Worm (Caenorhabditis elegans) whole organism, L3 larva: ENCODE results near the gene B0034.5.

ENCODE experiments used
- R02D3.7 ChIP-seq: fragments of 150-350 bp; optimal IDR thresholded peaks from 2 replicates; lab custom pipeline; 2014; ENCODE audit warnings: missing biosample characterization, missing genetic modification characterization
- ZK546.5 ChIP-seq: sonication (generic microtip); optimal IDR thresholded peaks from 2 replicates; lab custom pipeline; 2017; ENCODE audit warnings: missing biosample characterization, missing genetic modification characterization
- aly-2 ChIP-seq: fragments of 150-350 bp; optimal IDR thresholded peaks from 2 replicates; lab custom pipeline; 2014; ENCODE audit warnings: missing biosample characterization, missing genetic modification characterization
- ama-1 ChIP-seq: fragments of 150-350 bp; optimal IDR thresholded peaks from 2 replicates; lab custom pipeline; 2018
- ceh-16 ChIP-seq: sonication (generic microtip); optimal IDR thresholded peaks from 2 replicates; lab custom pipeline; 2017; ENCODE audit warnings: missing biosample characterization, missing genetic modification characterization
- ceh-28 ChIP-seq: fragments of 150-350 bp; optimal IDR thresholded peaks from 2 replicates; lab custom pipeline; 2014; ENCODE audit warnings: missing biosample characterization, missing genetic modification reagents, missing genetic modification characterization
- ceh-82 ChIP-seq: fragments of 150-350 bp; optimal IDR thresholded peaks from 2 replicates; lab custom pipeline; 2014; ENCODE audit warnings: missing biosample characterization, missing genetic modification characterization
- ceh-9 ChIP-seq: sonication (generic microtip); optimal IDR thresholded peaks from 2 replicates; lab custom pipeline; 2018; ENCODE audit warnings: missing biosample characterization, missing genetic modification characterization
- daf-12 ChIP-seq: fragments of 150-350 bp; optimal IDR thresholded peaks from 2 replicates; lab custom pipeline; 2014; ENCODE audit warnings: missing biosample characterization, missing genetic modification reagents, missing genetic modification characterization
- egl-27 ChIP-seq: sonication (generic microtip); optimal IDR thresholded peaks from 4 replicates; lab custom pipeline; 2017; ENCODE audit warnings: missing biosample characterization, missing genetic modification reagents, missing genetic modification characterization
- egl-5 ChIP-seq: fragments of 150-350 bp; optimal IDR thresholded peaks from 2 replicates; lab custom pipeline; 2017; ENCODE audit warnings: missing biosample characterization, missing genetic modification reagents, missing genetic modification characterization, inconsistent platforms
- elt-1 ChIP-seq: fragments of 150-350 bp; optimal IDR thresholded peaks from 2 replicates; lab custom pipeline; 2014; ENCODE audit warnings: missing biosample characterization, missing genetic modification characterization
- elt-2 ChIP-seq: sonication (generic microtip); optimal IDR thresholded peaks from 2 replicates; lab custom pipeline; 2016; ENCODE audit warnings: missing genetic modification reagents, mild to moderate bottlenecking, missing genetic modification characterization, missing compliant biosample characterization
- elt-3 ChIP-seq, 3 experiments: fragments of 150-350 bp in 1 of 3; sonication (generic microtip) in 2 of 3; optimal IDR thresholded peaks; 2 replicates in 2 of 3; 4 replicates in 1 of 3; lab custom pipeline; 2014 to 2017; ENCODE audit warnings: missing biosample characterization in 3 of 3, missing genetic modification characterization in 3 of 3
- eor-1 ChIP-seq, 2 experiments: fragments of 150-350 bp; optimal IDR thresholded peaks; 2 replicates each; lab custom pipeline; 2014 to 2018; ENCODE audit warnings: missing biosample characterization in 2 of 2, missing genetic modification characterization in 2 of 2
- fkh-10 ChIP-seq: sonication (generic microtip); optimal IDR thresholded peaks from 2 replicates; lab custom pipeline; 2017; ENCODE audit warnings: missing biosample characterization, missing genetic modification reagents, missing genetic modification characterization
- fkh-2 ChIP-seq: fragments of 150-350 bp; optimal IDR thresholded peaks from 2 replicates; lab custom pipeline; 2014; ENCODE audit warnings: missing biosample characterization, missing genetic modification reagents, missing genetic modification characterization
- fos-1 ChIP-seq: fragments of 150-350 bp; optimal IDR thresholded peaks from 2 replicates; lab custom pipeline; 2014; ENCODE audit warnings: missing biosample characterization, missing genetic modification characterization
- hmg-11 ChIP-seq: sonication (generic microtip); optimal IDR thresholded peaks from 2 replicates; lab custom pipeline; 2016; ENCODE audit warnings: missing genetic modification characterization, missing compliant biosample characterization
- jun-1 ChIP-seq: fragments of 150-350 bp; optimal IDR thresholded peaks from 2 replicates; lab custom pipeline; 2014; ENCODE audit warnings: missing biosample characterization, missing genetic modification reagents, missing genetic modification characterization
- lin-15B ChIP-seq: fragments of 150-350 bp; optimal IDR thresholded peaks from 2 replicates; lab custom pipeline; 2014; ENCODE audit warnings: missing biosample characterization, missing genetic modification characterization
- lin-39 ChIP-seq: fragments of 150-350 bp; optimal IDR thresholded peaks from 2 replicates; lab custom pipeline; 2018; ENCODE audit warnings: missing biosample characterization, missing genetic modification reagents, missing genetic modification characterization
- lsy-12 ChIP-seq: sonication (generic microtip); optimal IDR thresholded peaks from 2 replicates; lab custom pipeline; 2016; ENCODE audit warnings: mild to moderate bottlenecking, missing genetic modification characterization, missing compliant biosample characterization
- mdl-1 ChIP-seq: fragments of 150-350 bp; optimal IDR thresholded peaks from 2 replicates; lab custom pipeline; 2014; ENCODE audit warnings: missing biosample characterization, missing genetic modification characterization
- mml-1 ChIP-seq: fragments of 150-350 bp; sonication (generic microtip); optimal IDR thresholded peaks from 3 replicates; lab custom pipeline; 2014; ENCODE audit warnings: missing biosample characterization, missing genetic modification characterization
- nfya-1 ChIP-seq: sonication (generic microtip); optimal IDR thresholded peaks from 2 replicates; lab custom pipeline; 2017; ENCODE audit warnings: missing genetic modification characterization, mild to moderate bottlenecking, missing compliant biosample characterization, antibody characterized with exemption, moderate library complexity; ENCODE audit not compliant: insufficient read depth
- nhr-11 ChIP-seq: fragments of 150-350 bp; optimal IDR thresholded peaks from 2 replicates; lab custom pipeline; 2014; ENCODE audit warnings: missing biosample characterization, missing genetic modification characterization
- nhr-12 ChIP-seq: fragments of 150-350 bp; optimal IDR thresholded peaks from 2 replicates; lab custom pipeline; 2014; ENCODE audit warnings: missing biosample characterization, missing genetic modification characterization
- nhr-23 ChIP-seq: fragments of 150-350 bp; optimal IDR thresholded peaks from 2 replicates; lab custom pipeline; 2014; ENCODE audit warnings: missing biosample characterization, missing genetic modification reagents, missing genetic modification characterization
- nhr-237 ChIP-seq: fragments of 150-350 bp; optimal IDR thresholded peaks from 2 replicates; lab custom pipeline; 2014; ENCODE audit warnings: missing biosample characterization, missing genetic modification characterization
- nhr-25 ChIP-seq: sonication (generic microtip); optimal IDR thresholded peaks from 2 replicates; lab custom pipeline; 2017; ENCODE audit warnings: missing biosample characterization, missing genetic modification characterization
- nhr-28 ChIP-seq: fragments of 150-350 bp; optimal IDR thresholded peaks from 2 replicates; lab custom pipeline; 2014; ENCODE audit warnings: missing biosample characterization, missing genetic modification characterization
- nhr-43 ChIP-seq: sonication (generic microtip); optimal IDR thresholded peaks from 2 replicates; lab custom pipeline; 2016; ENCODE audit warnings: mild to moderate bottlenecking, missing genetic modification characterization, missing compliant biosample characterization; ENCODE audit not compliant: poor library complexity, severe bottlenecking
- nhr-67 ChIP-seq: fragments of 150-350 bp; optimal IDR thresholded peaks from 2 replicates; lab custom pipeline; 2014; ENCODE audit warnings: missing biosample characterization, missing genetic modification characterization
- nhr-76 ChIP-seq: fragments of 150-350 bp; sonication (generic microtip); optimal IDR thresholded peaks from 5 replicates; lab custom pipeline; 2014; ENCODE audit warnings: missing biosample characterization, missing genetic modification characterization
- nhr-77 ChIP-seq: fragments of 150-350 bp; optimal IDR thresholded peaks from 2 replicates; lab custom pipeline; 2014; ENCODE audit warnings: missing biosample characterization, missing genetic modification characterization
- pha-4 ChIP-seq: fragments of 150-350 bp; optimal IDR thresholded peaks from 2 replicates; lab custom pipeline; 2014; ENCODE audit warnings: missing biosample characterization, missing genetic modification reagents, missing genetic modification characterization
- pqm-1 ChIP-seq: fragments of 150-350 bp; optimal IDR thresholded peaks from 2 replicates; lab custom pipeline; 2017; ENCODE audit warnings: missing biosample characterization, missing genetic modification characterization, inconsistent platforms
- sea-2 ChIP-seq: fragments of 150-350 bp; sonication (generic microtip); optimal IDR thresholded peaks from 4 replicates; lab custom pipeline; 2014; ENCODE audit warnings: missing biosample characterization, missing genetic modification reagents, missing genetic modification characterization
- skn-1 ChIP-seq: fragments of 150-350 bp; optimal IDR thresholded peaks from 2 replicates; lab custom pipeline; 2014; ENCODE audit warnings: missing biosample characterization, missing genetic modification characterization
- snpc-4 ChIP-seq: fragments of 150-350 bp; optimal IDR thresholded peaks from 2 replicates; lab custom pipeline; 2014; ENCODE audit warnings: missing biosample characterization, missing genetic modification characterization
- tbx-2 ChIP-seq: sonication (generic microtip); optimal IDR thresholded peaks from 2 replicates; lab custom pipeline; 2016; ENCODE audit warnings: mild to moderate bottlenecking, missing genetic modification characterization, missing compliant biosample characterization
- unc-39 ChIP-seq: sonication (generic microtip); optimal IDR thresholded peaks from 4 replicates; lab custom pipeline; 2017; ENCODE audit warnings: missing biosample characterization, missing genetic modification characterization
- unc-62 ChIP-seq: fragments of 150-350 bp; sonication (generic microtip); optimal IDR thresholded peaks from 4 replicates; lab custom pipeline; 2014; ENCODE audit warnings: missing biosample characterization, missing genetic modification reagents, missing genetic modification characterization
- zag-1 ChIP-seq: fragments of 150-350 bp; optimal IDR thresholded peaks from 2 replicates; lab custom pipeline; 2014; ENCODE audit warnings: missing biosample characterization, missing genetic modification characterization
- ztf-11 ChIP-seq: fragments of 150-350 bp; optimal IDR thresholded peaks from 2 replicates; lab custom pipeline; 2014; ENCODE audit warnings: missing biosample characterization, missing genetic modification characterization
- ztf-4 ChIP-seq: fragments of 150-350 bp; optimal IDR thresholded peaks from 2 replicates; lab custom pipeline; 2014; ENCODE audit warnings: missing biosample characterization, missing genetic modification characterization

Gene B0034.5

DNA sequence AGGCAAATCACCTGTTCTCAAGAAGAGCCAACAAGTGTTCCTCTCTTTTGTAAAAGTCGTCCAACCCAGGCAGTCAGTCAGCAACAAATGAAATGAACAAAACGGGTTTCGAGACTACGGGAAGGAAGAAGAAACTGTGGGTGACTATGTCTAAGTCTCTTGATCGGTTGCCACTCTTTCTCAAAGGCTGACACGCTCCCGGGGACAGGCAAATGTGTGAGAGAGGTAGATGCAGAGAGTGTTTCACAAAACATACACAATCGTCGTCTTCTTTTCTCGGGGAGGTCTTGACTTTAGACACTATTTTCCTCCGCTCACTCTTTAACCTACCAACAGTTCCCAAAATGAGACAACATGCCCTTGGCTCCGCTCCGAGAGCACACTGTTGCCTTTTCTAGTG, 43.7 kb downstream of the B0034.5 start:
- no peak for TF ChIP-seq snpc-4
- TF ChIP-seq jun-1 (tag; lab: Kevin White, UChicago), result no peak
- no peak for TF ChIP-seq sea-2
- TF ChIP-seq nhr-77 (tag; lab: Kevin White, UChicago), result no peak
- peak; percentile 54 for TF ChIP-seq elt-2 (tag; lab: Kevin White, UChicago)
- TF ChIP-seq mml-1 (tag; lab: Kevin White, UChicago), result no peak
- TF ChIP-seq nhr-237, result no peak
- TF ChIP-seq fkh-10 (GFP tag; lab: Kevin White, UChicago), result no peak
- TF ChIP-seq R02D3.7 (tag; lab: Kevin White, UChicago), result peak; percentile 4
- no peak for TF ChIP-seq nhr-11 (tag; lab: Kevin White, UChicago)
- TF ChIP-seq ceh-16 (tag; lab: Kevin White, UChicago), result no peak
- no peak for TF ChIP-seq nhr-12 (tag; lab: Kevin White, UChicago)
- no peak for TF ChIP-seq lin-39
- no peak for TF ChIP-seq lsy-12 (tag; lab: Kevin White, UChicago)
- no peak for TF ChIP-seq nhr-28
- no peak for TF ChIP-seq ceh-9 (tag; lab: Kevin White, UChicago)
- peak; percentile 76 for TF ChIP-seq nhr-25 (tag; lab: Kevin White, UChicago)
- peak; percentile 7 for TF ChIP-seq nfya-1
- no peak for TF ChIP-seq ZK546.5 (tag; lab: Kevin White, UChicago)
- no peak for TF ChIP-seq hmg-11 (tag; lab: Kevin White, UChicago)
- TF ChIP-seq ztf-11 (tag; lab: Kevin White, UChicago), result no peak
- peak; percentile 75 for TF ChIP-seq pha-4 (tag; lab: Kevin White, UChicago)
- TF ChIP-seq egl-27, result no peak
- TF ChIP-seq fos-1 (tag; lab: Kevin White, UChicago), result no peak
- no peak for TF ChIP-seq fkh-2
- no peak for TF ChIP-seq ztf-4 (tag; lab: Kevin White, UChicago)
- no peak for TF ChIP-seq tbx-2
- no peak for TF ChIP-seq ceh-28 (tag; lab: Kevin White, UChicago)
- no peak for TF ChIP-seq unc-39 (tag; lab: Kevin White, UChicago)
- peak; percentile 37 for TF ChIP-seq nhr-43 (tag; lab: Kevin White, UChicago)
- peak; percentile 68 for TF ChIP-seq nhr-23
- TF ChIP-seq unc-62, result no peak
- TF ChIP-seq skn-1, result no peak
- peak; percentile 34 for TF ChIP-seq elt-1 (tag; lab: Kevin White, UChicago)
- TF ChIP-seq lin-15B (tag; lab: Kevin White, UChicago), result no peak
- no peak for TF ChIP-seq ama-1 (lab: Kevin White, UChicago)
- no peak for TF ChIP-seq ceh-82 (tag; lab: Kevin White, UChicago)
- TF ChIP-seq nhr-67 (tag; lab: Kevin White, UChicago), result no peak
- no peak for TF ChIP-seq mdl-1 (tag; lab: Kevin White, UChicago)
- no peak for TF ChIP-seq pqm-1 (tag; lab: Kevin White, UChicago)
- TF ChIP-seq daf-12, result no peak
- TF ChIP-seq nhr-76 (tag; lab: Kevin White, UChicago), result no peak
- TF ChIP-seq zag-1 (tag; lab: Kevin White, UChicago), result no peak
- TF ChIP-seq eor-1 (tag; optimal IDR thresholded peaks at IDR 0.05; lab: Kevin White, UChicago), result no peak
- no peak for TF ChIP-seq egl-5
- no peak for TF ChIP-seq aly-2 (tag; lab: Kevin White, UChicago)
- no peak for TF ChIP-seq elt-3 (tag; optimal IDR thresholded peaks at IDR 0.05; lab: Kevin White, UChicago)
- TF ChIP-seq, all 47 proteins: peak for 8
